Worm (Caenorhabditis elegans) whole organism, L4/young adult: Measurements from ENCODE around the gene kcnl-3.

ENCODE experiments used
- W03F9.2 ChIP-seq: fragments of 150-350 bp; optimal IDR thresholded peaks from 2 replicates; lab custom pipeline; 2014; ENCODE audit warnings: missing biosample characterization, missing genetic modification characterization
- dao-5 ChIP-seq: sonication (generic microtip); optimal IDR thresholded peaks from 2 replicates; lab custom pipeline; 2016; ENCODE audit warnings: missing genotype, missing genetic modification characterization, moderate library complexity, missing compliant biosample characterization
- him-1 ChIP-seq: sonication (generic microtip); optimal IDR thresholded peaks from 2 replicates; lab custom pipeline; 2016; ENCODE audit warnings: missing genotype, missing genetic modification reagents, missing genetic modification characterization, missing compliant biosample characterization

kcnl-3 gene

DNA sequence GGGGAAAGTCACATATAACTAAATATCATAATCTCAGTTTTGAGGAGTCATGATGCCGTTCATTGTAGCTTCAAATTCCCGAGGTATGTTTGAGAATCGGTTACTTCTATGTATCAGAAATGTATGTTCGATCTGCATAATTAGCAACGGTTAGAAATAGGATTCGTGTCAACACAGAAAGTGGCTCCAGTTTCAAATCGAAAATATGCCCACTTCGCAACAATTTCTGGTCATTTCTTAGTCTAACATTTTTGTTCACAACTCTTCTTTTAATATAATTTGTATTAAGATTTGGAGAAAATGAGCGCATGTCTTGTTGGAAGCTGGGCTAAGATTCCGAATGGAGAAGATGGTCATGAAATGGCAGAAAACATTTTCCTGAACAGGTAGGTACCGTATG, 26.9 kb downstream of the kcnl-3 start, which contains the start of gene pks-1:
TSS of gene pks-1 (plus strand) at position 301 of the 400 bp plus-strand sequence.
- TF ChIP-seq W03F9.2 (tag; lab: Kevin White, UChicago) (no peak), dao-5 (no peak), him-1 (tag; lab: Kevin White, UChicago) (no peak)

DNA sequence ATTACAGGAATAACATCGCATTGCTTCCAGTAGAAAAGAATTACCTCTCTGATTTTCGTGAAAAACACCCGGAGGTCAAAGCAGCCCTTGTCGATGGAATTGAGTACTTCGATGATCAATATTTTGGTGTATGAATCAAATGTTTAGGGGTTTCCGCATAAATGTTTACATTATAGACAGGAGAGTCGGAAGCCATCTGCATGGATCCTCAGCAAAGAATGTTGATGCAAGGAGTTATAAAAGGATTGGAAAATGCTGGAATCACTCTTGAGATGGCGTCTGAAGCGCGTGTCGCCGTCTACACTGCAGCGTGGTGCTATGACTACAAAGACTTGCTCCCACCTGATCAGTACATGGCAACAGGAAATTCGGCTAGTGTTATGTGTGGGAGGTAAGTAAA, 27.6 kb downstream of the kcnl-3 start, which contains the start of gene C41A3.2:
TSS of gene C41A3.2 (minus strand) at position 101 of the 400 bp plus-strand sequence.
- no peak for TF ChIP-seq W03F9.2 (tag; lab: Kevin White, UChicago)
- TF ChIP-seq him-1 (tag; lab: Kevin White, UChicago), result no peak
- no peak for TF ChIP-seq dao-5

DNA sequence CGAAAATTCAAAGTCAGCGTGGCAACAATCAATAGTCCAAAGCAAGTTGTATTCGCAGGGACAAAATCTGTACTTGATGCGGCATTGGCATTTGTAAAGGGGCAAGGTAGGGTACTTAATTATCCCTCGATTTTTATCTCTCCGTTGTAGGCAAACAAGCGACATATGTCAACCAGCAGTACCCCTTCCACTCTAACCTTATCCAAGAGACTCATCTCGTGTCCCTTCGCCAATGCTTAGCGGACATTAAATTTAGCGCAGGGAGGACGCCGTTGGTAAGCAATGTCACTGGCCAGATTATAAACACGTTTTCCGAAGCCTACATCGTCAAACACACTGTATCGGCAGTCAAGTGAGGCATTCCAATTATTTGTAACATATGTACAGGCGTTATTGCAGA, 42.7 kb downstream of the kcnl-3 start:
- TF ChIP-seq dao-5 (peak; percentile 93), W03F9.2 (tag; lab: Kevin White, UChicago) (no peak), him-1 (tag; lab: Kevin White, UChicago) (peak; percentile 98)

DNA sequence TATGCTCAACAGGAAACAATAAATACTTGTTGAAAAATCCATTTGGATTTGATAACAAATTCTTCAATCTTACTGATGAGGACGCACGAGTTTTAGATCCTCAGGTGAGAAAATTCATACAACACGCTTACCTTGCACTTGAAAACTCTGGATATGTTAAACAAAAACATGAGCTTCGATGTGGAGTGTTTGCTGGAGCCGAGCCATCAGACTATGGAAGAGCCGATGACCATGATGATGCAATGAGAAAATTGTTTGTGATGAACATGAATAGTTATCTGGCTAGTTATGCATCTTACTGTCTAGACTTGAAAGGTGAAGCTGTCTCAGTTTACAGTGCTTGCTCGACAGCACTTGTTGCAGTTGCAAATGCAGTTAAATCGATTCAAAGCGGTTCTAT, 47.3 kb downstream of the kcnl-3 start:
- TF ChIP-seq W03F9.2 (tag; lab: Kevin White, UChicago) (no peak), him-1 (tag; lab: Kevin White, UChicago) (no peak), dao-5 (no peak)
